Worm (Caenorhabditis elegans) whole organism, early embryonic: ENCODE measurements around the gene C37H5.13.

ENCODE experiments used
- B0310.2 ChIP-seq: sonication (generic microtip); optimal IDR thresholded peaks from 2 replicates; lab custom pipeline; 2016; ENCODE audit warnings: mild to moderate bottlenecking, missing genetic modification characterization, missing compliant biosample characterization
- F13C5.2 ChIP-seq: sonication (generic microtip); optimal IDR thresholded peaks from 2 replicates; lab custom pipeline; 2017; ENCODE audit warnings: mild to moderate bottlenecking, missing genetic modification characterization, inconsistent platforms, missing compliant biosample characterization
- aly-1 ChIP-seq: sonication (generic microtip); optimal IDR thresholded peaks from 2 replicates; lab custom pipeline; 2016; ENCODE audit warnings: missing genetic modification characterization, missing compliant biosample characterization
- ama-1 ChIP-seq: fragments of 150-350 bp; optimal IDR thresholded peaks from 2 replicates; lab custom pipeline; 2014
- ceh-36 ChIP-seq: sonication (generic microtip); optimal IDR thresholded peaks from 2 replicates; lab custom pipeline; 2016; ENCODE audit warnings: missing genetic modification characterization, inconsistent platforms, missing compliant biosample characterization
- flt-1 ChIP-seq: fragments of 200-800 bp; sonication (Bioruptor generic); IDR thresholded peaks from 2 replicates; pipeline ENCODE4 v1.3.6; 2022; ENCODE audit warnings: missing genetic modification characterization, missing compliant biosample characterization
- hmbx-1 ChIP-seq: sonication (generic microtip); optimal IDR thresholded peaks from 2 replicates; lab custom pipeline; 2016; ENCODE audit warnings: mild to moderate bottlenecking, missing genetic modification characterization, missing compliant biosample characterization
- hmg-4 ChIP-seq: fragments of 200-800 bp; sonication (Bioruptor generic); optimal IDR thresholded peaks from 2 replicates; lab custom pipeline; 2018; ENCODE audit warnings: mild to moderate bottlenecking, missing genetic modification characterization, missing compliant biosample characterization
- hnd-1 ChIP-seq: sonication (generic microtip); optimal IDR thresholded peaks from 2 replicates; lab custom pipeline; 2016; ENCODE audit warnings: missing genetic modification characterization, missing compliant biosample characterization
- pes-1 ChIP-seq: fragments of 200-800 bp; sonication (Bioruptor generic); IDR thresholded peaks from 2 replicates; pipeline ENCODE4 v1.3.6; 2022; ENCODE audit warnings: missing genetic modification reagents, missing genetic modification characterization, missing compliant biosample characterization
- tbx-37 ChIP-seq: fragments of 200-800 bp; sonication (Bioruptor generic); conservative IDR thresholded peaks from 2 replicates; pipeline ENCODE4 v1.3.6; 2022; ENCODE audit warnings: missing genetic modification reagents, missing genetic modification characterization, missing compliant biosample characterization
- tra-4 ChIP-seq: sonication (generic microtip); optimal IDR thresholded peaks from 2 replicates; lab custom pipeline; 2017; ENCODE audit warnings: missing genetic modification characterization, missing compliant biosample characterization

DNA sequence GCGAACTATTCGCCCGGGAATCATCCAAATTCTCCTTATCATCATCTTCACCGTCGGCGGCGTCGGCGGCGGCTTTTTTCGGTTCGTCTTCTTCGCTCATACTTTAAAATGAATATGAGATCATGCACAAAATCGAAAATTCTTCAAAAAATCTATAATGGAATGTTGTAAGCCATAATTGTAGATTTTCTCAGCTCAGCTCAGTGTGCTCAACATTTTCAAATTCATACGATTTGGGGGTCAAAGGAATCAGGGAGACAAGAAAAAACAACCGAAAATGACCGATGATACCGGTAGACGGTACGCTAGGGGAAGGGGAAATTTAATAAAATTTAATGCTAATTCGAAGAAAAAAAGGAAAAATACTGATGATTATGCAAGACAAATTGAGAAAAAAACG lies 44.2 kb downstream of the C37H5.13 start, which contains the start of gene ccep-97:
- TF ChIP-seq F13C5.2 (tag; lab: Kevin White, UChicago), result no peak
- TF ChIP-seq ama-1 (lab: Kevin White, UChicago), result no peak
- TF ChIP-seq tra-4 (tag; lab: Kevin White, UChicago), result no peak
- TF ChIP-seq ceh-36 (tag; lab: Kevin White, UChicago), result no peak
- no peak for TF ChIP-seq pes-1 (GFP tag; lab: Robert Waterston, UW)
- no peak for TF ChIP-seq tbx-37 (GFP tag; lab: Robert Waterston, UW)
- TF ChIP-seq aly-1 (tag; lab: Kevin White, UChicago), result no peak
- TF ChIP-seq hmbx-1 (tag; lab: Kevin White, UChicago), result no peak
- TF ChIP-seq hmg-4 (GFP tag; lab: Kevin White, UChicago), result no peak
- no peak for TF ChIP-seq flt-1
- TF ChIP-seq B0310.2 (tag; lab: Kevin White, UChicago), result no peak
- TF ChIP-seq hnd-1 (tag; lab: Kevin White, UChicago), result no peak
